Worm (Caenorhabditis elegans): Measurements from ENCODE around the gene srw-85.

Gene srw-85

ce11 chrV:19431036-19431435 lies at the start of gene srw-85:
Gene srw-85, minus strand, starts transcription at chrV:19431136.
- no peak for TF ChIP-seq ceh-13 (GFP tag; optimal IDR thresholded peaks at IDR 0.05)

- TF ChIP-seq ets-7 (tag; optimal IDR thresholded peaks at IDR 0.05) = no peak
- TF ChIP-seq pes-1 (GFP tag; IDR thresholded peaks at IDR 0.05) = no peak
- TF ChIP-seq ceh-13 (GFP tag; optimal IDR thresholded peaks at IDR 0.05) = no peak
- no peak for TF ChIP-seq ama-1 (optimal IDR thresholded peaks at IDR 0.05)
- TF ChIP-seq ceh-36 (tag; optimal IDR thresholded peaks at IDR 0.05) = no peak
Observed at ce11 chrV:19477852-19478251, 46.9 kb upstream of the srw-85 start, which contains the start of gene Y43F8B.9. Gene Y43F8B.9, plus strand, starts transcription at chrV:19478152.

- TF ChIP-seq tra-4 (tag; optimal IDR thresholded peaks at IDR 0.05) = no peak
- TF ChIP-seq ceh-13 (GFP tag; optimal IDR thresholded peaks at IDR 0.05) = no peak
- no peak for TF ChIP-seq tbx-11 (GFP tag; IDR thresholded peaks at IDR 0.05)
- TF ChIP-seq scrt-1 (GFP tag; IDR thresholded peaks at IDR 0.05) = no peak
- no peak for TF ChIP-seq sea-1 (GFP tag; conservative IDR thresholded peaks at IDR 0.05)
- no peak for TF ChIP-seq F13C5.2 (tag; optimal IDR thresholded peaks at IDR 0.05)
- no peak for TF ChIP-seq ceh-36 (tag; optimal IDR thresholded peaks at IDR 0.05)
- no peak for TF ChIP-seq B0310.2 (tag; optimal IDR thresholded peaks at IDR 0.05)
- no peak for TF ChIP-seq ama-1 (optimal IDR thresholded peaks at IDR 0.05)
- no peak for TF ChIP-seq ets-7 (tag; optimal IDR thresholded peaks at IDR 0.05)
- TF ChIP-seq hnd-1 (tag; optimal IDR thresholded peaks at IDR 0.05) = no peak
- TF ChIP-seq flt-1 (GFP tag; IDR thresholded peaks at IDR 0.05) = no peak
Observed at ce11 chrV:19477302-19477701, 46.4 kb upstream of the srw-85 start.

- TF ChIP-seq scrt-1 (GFP tag; IDR thresholded peaks at IDR 0.05) (no peak), tbx-11 (GFP tag; IDR thresholded peaks at IDR 0.05) (no peak)
Observed at ce11 chrV:19473842-19474514, 43.0 kb upstream of the srw-85 start, which contains the start of gene Y43F8B.10. Gene Y43F8B.10, plus strand, starts transcription at chrV:19474464.

- TF ChIP-seq tbx-11 (GFP tag; IDR thresholded peaks at IDR 0.05) (no peak), aly-1 (tag; optimal IDR thresholded peaks at IDR 0.05) (no peak), hnd-1 (tag; optimal IDR thresholded peaks at IDR 0.05) (no peak), scrt-1 (GFP tag; IDR thresholded peaks at IDR 0.05) (no peak), hmg-4 (GFP tag; optimal IDR thresholded peaks at IDR 0.05) (no peak), sea-1 (GFP tag; conservative IDR thresholded peaks at IDR 0.05) (no peak), pes-1 (GFP tag; IDR thresholded peaks at IDR 0.05) (no peak), ceh-13 (GFP tag; optimal IDR thresholded peaks at IDR 0.05) (no peak), hmbx-1 (tag; optimal IDR thresholded peaks at IDR 0.05) (no peak), tra-4 (tag; optimal IDR thresholded peaks at IDR 0.05) (no peak), flt-1 (GFP tag; IDR thresholded peaks at IDR 0.05) (no peak), ama-1 (optimal IDR thresholded peaks at IDR 0.05) (no peak), ets-7 (tag; optimal IDR thresholded peaks at IDR 0.05) (no peak), F13C5.2 (tag; optimal IDR thresholded peaks at IDR 0.05) (no peak)
Observed at ce11 chrV:19470385-19470784, 39.4 kb upstream of the srw-85 start, which contains the start of gene Y43F8B.11. Gene Y43F8B.11, plus strand, starts transcription at chrV:19470685.

ce11 chrV:19468083-19468482 lies 37.1 kb upstream of the srw-85 start, which contains the start of gene Y43F8B.12:
Gene Y43F8B.12, plus strand, starts transcription at chrV:19468383.
- TF ChIP-seq ets-7 (tag; optimal IDR thresholded peaks at IDR 0.05) = no peak
- no peak for TF ChIP-seq ceh-36 (tag; optimal IDR thresholded peaks at IDR 0.05)
- TF ChIP-seq hmg-4 (GFP tag; optimal IDR thresholded peaks at IDR 0.05) = no peak
- TF ChIP-seq pes-1 (GFP tag; IDR thresholded peaks at IDR 0.05) = no peak
- no peak for TF ChIP-seq ama-1 (optimal IDR thresholded peaks at IDR 0.05)
- TF ChIP-seq ceh-13 (GFP tag; optimal IDR thresholded peaks at IDR 0.05) = no peak

- TF ChIP-seq ets-7 (tag; optimal IDR thresholded peaks at IDR 0.05) (no peak), ceh-13 (GFP tag; optimal IDR thresholded peaks at IDR 0.05) (no peak), hmbx-1 (tag; optimal IDR thresholded peaks at IDR 0.05) (no peak), tra-4 (tag; optimal IDR thresholded peaks at IDR 0.05) (no peak), scrt-1 (GFP tag; IDR thresholded peaks at IDR 0.05) (no peak), tbx-11 (GFP tag; IDR thresholded peaks at IDR 0.05) (no peak), hnd-1 (tag; optimal IDR thresholded peaks at IDR 0.05) (no peak), pes-1 (GFP tag; IDR thresholded peaks at IDR 0.05) (no peak), aly-1 (tag; optimal IDR thresholded peaks at IDR 0.05) (no peak), tbx-37 (GFP tag; conservative IDR thresholded peaks at IDR 0.05) (no peak), ceh-36 (tag; optimal IDR thresholded peaks at IDR 0.05) (no peak), sea-1 (GFP tag; conservative IDR thresholded peaks at IDR 0.05) (no peak), F13C5.2 (tag; optimal IDR thresholded peaks at IDR 0.05) (no peak), flt-1 (GFP tag; IDR thresholded peaks at IDR 0.05) (no peak), B0310.2 (tag; optimal IDR thresholded peaks at IDR 0.05) (no peak)
Observed at ce11 chrV:19467574-19467973, 36.6 kb upstream of the srw-85 start, which contains the start of gene Y43F8B.23. Gene Y43F8B.23, minus strand, starts transcription at chrV:19467648.

ce11 chrV:19462612-19463011 lies 31.7 kb upstream of the srw-85 start, which contains the start of gene Y43F8B.25:
Gene Y43F8B.25, plus strand, starts transcription at chrV:19462912.
- TF ChIP-seq hnd-1 (tag; optimal IDR thresholded peaks at IDR 0.05) = no peak
- TF ChIP-seq scrt-1 (GFP tag; IDR thresholded peaks at IDR 0.05) = no peak
- no peak for TF ChIP-seq ceh-36 (tag; optimal IDR thresholded peaks at IDR 0.05)
- TF ChIP-seq hmg-4 (GFP tag; optimal IDR thresholded peaks at IDR 0.05) = no peak
- TF ChIP-seq hmbx-1 (tag; optimal IDR thresholded peaks at IDR 0.05) = no peak
- no peak for TF ChIP-seq ama-1 (optimal IDR thresholded peaks at IDR 0.05)
- TF ChIP-seq tbx-11 (GFP tag; IDR thresholded peaks at IDR 0.05) = no peak
- TF ChIP-seq flt-1 (GFP tag; IDR thresholded peaks at IDR 0.05) = no peak
- TF ChIP-seq sea-1 (GFP tag; conservative IDR thresholded peaks at IDR 0.05) = no peak
